Worm (Caenorhabditis elegans): ENCODE data around the gene F29B9.11.
A peak's percentile ranks its signal among the peaks of the same experiment; 100 is the strongest.

Gene F29B9.11

ce11 chrIV:4660151-4661041, at the start of gene F29B9.11, which contains the start of gene jmjd-1.2:
TSS of gene F29B9.11 (minus strand) at chrIV:4660201.
TSS of gene jmjd-1.2 (plus strand) at chrIV:4660991.
- peak; percentile 64 to 90 (median 82) for TF ChIP-seq ceh-82 (tag; optimal IDR thresholded peaks at IDR 0.05)
- TF ChIP-seq ztf-4 (tag; optimal IDR thresholded peaks at IDR 0.05) = peak; percentile 79
- TF ChIP-seq C04F5.9 (tag; optimal IDR thresholded peaks at IDR 0.05) = peak; percentile 79
- TF ChIP-seq sup-37 (GFP tag; optimal IDR thresholded peaks at IDR 0.05) = peak; percentile 68
- peak; percentile 80 for TF ChIP-seq nhr-11 (tag; optimal IDR thresholded peaks at IDR 0.05)
- peak; percentile 98 for TF ChIP-seq nhr-71 (tag; optimal IDR thresholded peaks at IDR 0.05)
- TF ChIP-seq ceh-90 (tag; optimal IDR thresholded peaks at IDR 0.05) = peak; percentile 78
- TF ChIP-seq snu-23 (GFP tag; optimal IDR thresholded peaks at IDR 0.05) = peak; percentile 97
- peak; percentile 49 for TF ChIP-seq zag-1 (tag; optimal IDR thresholded peaks at IDR 0.05)
- peak; percentile 86 for TF ChIP-seq lin-13 (GFP tag; optimal IDR thresholded peaks at IDR 0.05)
- TF ChIP-seq ces-1 (GFP tag; optimal IDR thresholded peaks at IDR 0.05) = no peak
- peak; percentile 98 for TF ChIP-seq unc-98 (GFP tag; IDR thresholded peaks at IDR 0.05)
- no peak for TF ChIP-seq pag-3 (tag; optimal IDR thresholded peaks at IDR 0.05; ENCODE audit: borderline replicate concordance, insufficient read depth)
- TF ChIP-seq nhr-237 (tag; optimal IDR thresholded peaks at IDR 0.05) = peak; percentile 80
- TF ChIP-seq efl-3 (GFP tag; optimal IDR thresholded peaks at IDR 0.05) = peak; percentile 15
- TF ChIP-seq unc-62 (GFP tag; optimal IDR thresholded peaks at IDR 0.05) = no peak
- TF ChIP-seq xbp-1 (tag; optimal IDR thresholded peaks at IDR 0.05) = peak; percentile 95
- TF ChIP-seq unc-86 (tag; optimal IDR thresholded peaks at IDR 0.05) = peak; percentile 94
- TF ChIP-seq isw-1 (GFP tag; IDR thresholded peaks at IDR 0.05) = peak; percentile 93
- peak; percentile 76 for TF ChIP-seq aly-2 (tag; optimal IDR thresholded peaks at IDR 0.05)
- no peak for TF ChIP-seq alr-1 (tag; optimal IDR thresholded peaks at IDR 0.05; ENCODE audit: borderline replicate concordance)
- TF ChIP-seq hlh-4 (tag; optimal IDR thresholded peaks at IDR 0.05) = no peak
- no peak for TF ChIP-seq pqm-1 (tag; optimal IDR thresholded peaks at IDR 0.05)
- TF ChIP-seq fos-1 (tag; optimal IDR thresholded peaks at IDR 0.05) = peak; percentile 79
- TF ChIP-seq egl-27 (tag; optimal IDR thresholded peaks at IDR 0.05) = peak in 1 of 2 experiments; percentile 15
- peak; percentile 78 for TF ChIP-seq mab-9 (GFP tag; IDR thresholded peaks at IDR 0.05)
- peak; percentile 95 for TF ChIP-seq egl-13 (tag; optimal IDR thresholded peaks at IDR 0.05)
- TF ChIP-seq fkh-4 (tag; optimal IDR thresholded peaks at IDR 0.05; ENCODE audit: borderline replicate concordance) = peak; percentile 81
- TF ChIP-seq nhr-84 (tag; optimal IDR thresholded peaks at IDR 0.05) = peak; percentile 27
- TF ChIP-seq sptf-1 (tag; optimal IDR thresholded peaks at IDR 0.05) = no peak
- TF ChIP-seq ceh-8 (GFP tag; optimal IDR thresholded peaks at IDR 0.05) = peak; percentile 42
- TF ChIP-seq pax-3 (tag; optimal IDR thresholded peaks at IDR 0.05) = peak; percentile 98
- TF ChIP-seq lir-3 (tag; optimal IDR thresholded peaks at IDR 0.05; ENCODE audit: poor library complexity) = peak; percentile 91
- peak; percentile 86 for TF ChIP-seq hpl-2 (GFP tag; optimal IDR thresholded peaks at IDR 0.05)
- TF ChIP-seq dpl-1 (GFP tag; optimal IDR thresholded peaks at IDR 0.05) = peak; percentile 72 to 78 (median 77)
- peak; percentile 94 for TF ChIP-seq unc-130 (tag; optimal IDR thresholded peaks at IDR 0.05)
- no peak for TF ChIP-seq ets-5 (GFP tag; IDR thresholded peaks at IDR 0.05)
- TF ChIP-seq nhr-47 (tag; optimal IDR thresholded peaks at IDR 0.05) = peak; percentile 96
- TF ChIP-seq nhr-19 (GFP tag; conservative IDR thresholded peaks at IDR 0.05) = peak; percentile 90
- TF ChIP-seq aha-1 (tag; optimal IDR thresholded peaks at IDR 0.05) = peak; percentile 89
- TF ChIP-seq skn-1 (tag; optimal IDR thresholded peaks at IDR 0.05) = peak; percentile 79
- peak in 2 of 6 experiments; percentile 31 to 51 for TF ChIP-seq elt-3 (tag; optimal IDR thresholded peaks at IDR 0.05)
- peak; percentile 93 for TF ChIP-seq lsy-2 (tag; optimal IDR thresholded peaks at IDR 0.05)
- TF ChIP-seq F16B12.6 (tag; optimal IDR thresholded peaks at IDR 0.05) = peak; percentile 29
- peak; percentile 98 for TF ChIP-seq tbx-2 (tag; optimal IDR thresholded peaks at IDR 0.05)
- peak; percentile 83 for TF ChIP-seq jun-1 (tag; optimal IDR thresholded peaks at IDR 0.05)
- TF ChIP-seq swsn-7 (tag; optimal IDR thresholded peaks at IDR 0.05) = peak; percentile 94
- TF ChIP-seq mep-1 (tag; optimal IDR thresholded peaks at IDR 0.05) = peak; percentile 62
- TF ChIP-seq blmp-1 (tag; optimal IDR thresholded peaks at IDR 0.05) = peak; percentile 60
- peak; percentile 82 for TF ChIP-seq irx-1 (tag; optimal IDR thresholded peaks at IDR 0.05)
- no peak for TF ChIP-seq nhr-28 (tag; optimal IDR thresholded peaks at IDR 0.05)

Data from whole organism, L1 larva.